Worm (Caenorhabditis elegans) whole organism, L3 larva: ENCODE data around the gene rsf-1.
A peak's percentile ranks its signal among the peaks of the same experiment; 100 is the strongest.

Experiments
- ZK546.5 ChIP-seq: sonication (generic microtip); optimal IDR thresholded peaks from 2 replicates; lab custom pipeline; 2017; ENCODE audit warnings: missing biosample characterization, missing genetic modification characterization
- aly-2 ChIP-seq: fragments of 150-350 bp; optimal IDR thresholded peaks from 2 replicates; lab custom pipeline; 2014; ENCODE audit warnings: missing biosample characterization, missing genetic modification characterization
- ama-1 ChIP-seq: fragments of 150-350 bp; optimal IDR thresholded peaks from 2 replicates; lab custom pipeline; 2018
- ceh-16 ChIP-seq: sonication (generic microtip); optimal IDR thresholded peaks from 2 replicates; lab custom pipeline; 2017; ENCODE audit warnings: missing biosample characterization, missing genetic modification characterization
- ceh-28 ChIP-seq: fragments of 150-350 bp; optimal IDR thresholded peaks from 2 replicates; lab custom pipeline; 2014; ENCODE audit warnings: missing biosample characterization, missing genetic modification reagents, missing genetic modification characterization
- ceh-82 ChIP-seq: fragments of 150-350 bp; optimal IDR thresholded peaks from 2 replicates; lab custom pipeline; 2014; ENCODE audit warnings: missing biosample characterization, missing genetic modification characterization
- ceh-9 ChIP-seq: sonication (generic microtip); optimal IDR thresholded peaks from 2 replicates; lab custom pipeline; 2018; ENCODE audit warnings: missing biosample characterization, missing genetic modification characterization
- daf-12 ChIP-seq: fragments of 150-350 bp; optimal IDR thresholded peaks from 2 replicates; lab custom pipeline; 2014; ENCODE audit warnings: missing biosample characterization, missing genetic modification reagents, missing genetic modification characterization
- elt-1 ChIP-seq: fragments of 150-350 bp; optimal IDR thresholded peaks from 2 replicates; lab custom pipeline; 2014; ENCODE audit warnings: missing biosample characterization, missing genetic modification characterization
- elt-2 ChIP-seq: sonication (generic microtip); optimal IDR thresholded peaks from 2 replicates; lab custom pipeline; 2016; ENCODE audit warnings: missing genetic modification reagents, mild to moderate bottlenecking, missing genetic modification characterization, missing compliant biosample characterization
- elt-3 ChIP-seq, 3 experiments: fragments of 150-350 bp in 1 of 3; sonication (generic microtip) in 2 of 3; optimal IDR thresholded peaks; 2 replicates in 2 of 3; 4 replicates in 1 of 3; lab custom pipeline; 2014 to 2017; ENCODE audit warnings: missing biosample characterization in 3 of 3, missing genetic modification characterization in 3 of 3
- fkh-10 ChIP-seq: sonication (generic microtip); optimal IDR thresholded peaks from 2 replicates; lab custom pipeline; 2017; ENCODE audit warnings: missing biosample characterization, missing genetic modification reagents, missing genetic modification characterization
- hmg-11 ChIP-seq: sonication (generic microtip); optimal IDR thresholded peaks from 2 replicates; lab custom pipeline; 2016; ENCODE audit warnings: missing genetic modification characterization, missing compliant biosample characterization
- lin-39 ChIP-seq: fragments of 150-350 bp; optimal IDR thresholded peaks from 2 replicates; lab custom pipeline; 2018; ENCODE audit warnings: missing biosample characterization, missing genetic modification reagents, missing genetic modification characterization
- lsy-12 ChIP-seq: sonication (generic microtip); optimal IDR thresholded peaks from 2 replicates; lab custom pipeline; 2016; ENCODE audit warnings: mild to moderate bottlenecking, missing genetic modification characterization, missing compliant biosample characterization
- mdl-1 ChIP-seq: fragments of 150-350 bp; optimal IDR thresholded peaks from 2 replicates; lab custom pipeline; 2014; ENCODE audit warnings: missing biosample characterization, missing genetic modification characterization
- mml-1 ChIP-seq: fragments of 150-350 bp; sonication (generic microtip); optimal IDR thresholded peaks from 3 replicates; lab custom pipeline; 2014; ENCODE audit warnings: missing biosample characterization, missing genetic modification characterization
- nfya-1 ChIP-seq: sonication (generic microtip); optimal IDR thresholded peaks from 2 replicates; lab custom pipeline; 2017; ENCODE audit warnings: missing genetic modification characterization, mild to moderate bottlenecking, missing compliant biosample characterization, antibody characterized with exemption, moderate library complexity; ENCODE audit not compliant: insufficient read depth
- nhr-11 ChIP-seq: fragments of 150-350 bp; optimal IDR thresholded peaks from 2 replicates; lab custom pipeline; 2014; ENCODE audit warnings: missing biosample characterization, missing genetic modification characterization
- nhr-23 ChIP-seq: fragments of 150-350 bp; optimal IDR thresholded peaks from 2 replicates; lab custom pipeline; 2014; ENCODE audit warnings: missing biosample characterization, missing genetic modification reagents, missing genetic modification characterization
- nhr-25 ChIP-seq: sonication (generic microtip); optimal IDR thresholded peaks from 2 replicates; lab custom pipeline; 2017; ENCODE audit warnings: missing biosample characterization, missing genetic modification characterization
- nhr-43 ChIP-seq: sonication (generic microtip); optimal IDR thresholded peaks from 2 replicates; lab custom pipeline; 2016; ENCODE audit warnings: mild to moderate bottlenecking, missing genetic modification characterization, missing compliant biosample characterization; ENCODE audit not compliant: poor library complexity, severe bottlenecking
- nhr-67 ChIP-seq: fragments of 150-350 bp; optimal IDR thresholded peaks from 2 replicates; lab custom pipeline; 2014; ENCODE audit warnings: missing biosample characterization, missing genetic modification characterization
- nhr-76 ChIP-seq: fragments of 150-350 bp; sonication (generic microtip); optimal IDR thresholded peaks from 5 replicates; lab custom pipeline; 2014; ENCODE audit warnings: missing biosample characterization, missing genetic modification characterization
- pha-4 ChIP-seq: fragments of 150-350 bp; optimal IDR thresholded peaks from 2 replicates; lab custom pipeline; 2014; ENCODE audit warnings: missing biosample characterization, missing genetic modification reagents, missing genetic modification characterization
- pqm-1 ChIP-seq: fragments of 150-350 bp; optimal IDR thresholded peaks from 2 replicates; lab custom pipeline; 2017; ENCODE audit warnings: missing biosample characterization, missing genetic modification characterization, inconsistent platforms
- snpc-4 ChIP-seq: fragments of 150-350 bp; optimal IDR thresholded peaks from 2 replicates; lab custom pipeline; 2014; ENCODE audit warnings: missing biosample characterization, missing genetic modification characterization
- tbx-2 ChIP-seq: sonication (generic microtip); optimal IDR thresholded peaks from 2 replicates; lab custom pipeline; 2016; ENCODE audit warnings: mild to moderate bottlenecking, missing genetic modification characterization, missing compliant biosample characterization
- unc-39 ChIP-seq: sonication (generic microtip); optimal IDR thresholded peaks from 4 replicates; lab custom pipeline; 2017; ENCODE audit warnings: missing biosample characterization, missing genetic modification characterization
- unc-62 ChIP-seq: fragments of 150-350 bp; sonication (generic microtip); optimal IDR thresholded peaks from 4 replicates; lab custom pipeline; 2014; ENCODE audit warnings: missing biosample characterization, missing genetic modification reagents, missing genetic modification characterization
- zag-1 ChIP-seq: fragments of 150-350 bp; optimal IDR thresholded peaks from 2 replicates; lab custom pipeline; 2014; ENCODE audit warnings: missing biosample characterization, missing genetic modification characterization
- ztf-11 ChIP-seq: fragments of 150-350 bp; optimal IDR thresholded peaks from 2 replicates; lab custom pipeline; 2014; ENCODE audit warnings: missing biosample characterization, missing genetic modification characterization
- ztf-4 ChIP-seq: fragments of 150-350 bp; optimal IDR thresholded peaks from 2 replicates; lab custom pipeline; 2014; ENCODE audit warnings: missing biosample characterization, missing genetic modification characterization

The rsf-1 gene

DNA sequence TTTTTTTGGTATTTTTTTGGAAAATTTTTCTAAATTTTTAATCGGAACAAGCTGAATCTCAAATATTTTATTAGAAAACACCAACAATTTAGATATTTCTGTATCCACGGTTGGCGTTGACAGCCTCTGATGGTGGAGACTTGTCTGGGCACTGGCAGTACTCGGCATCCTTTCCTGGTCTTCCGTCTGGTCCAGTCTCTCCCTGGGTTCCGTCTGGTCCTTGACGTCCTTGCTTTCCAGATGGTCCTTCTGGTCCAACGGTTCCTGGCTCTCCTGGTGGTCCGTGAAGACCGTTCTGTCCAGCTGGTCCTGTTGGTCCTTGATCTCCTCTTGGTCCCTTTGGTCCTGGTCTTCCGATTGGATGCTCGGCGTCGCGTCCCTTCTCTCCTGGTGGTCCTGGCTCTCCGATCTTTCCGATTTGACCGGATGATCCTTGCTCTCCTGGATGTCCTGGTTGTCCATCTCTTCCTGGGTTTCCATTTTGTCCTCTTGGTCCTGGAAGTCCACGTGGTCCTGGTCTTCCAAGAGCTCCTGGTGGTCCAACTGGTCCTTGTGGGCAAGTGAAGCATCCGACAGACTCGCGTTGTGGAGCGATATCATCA lies 30.5 kb downstream of the rsf-1 start:
- TF ChIP-seq ztf-4 (tag; lab: Kevin White, UChicago) (no peak), ama-1 (lab: Kevin White, UChicago) (peak; percentile 28), snpc-4 (tag; lab: Kevin White, UChicago) (no peak), nhr-43 (peak; percentile 23), elt-2 (tag; lab: Kevin White, UChicago) (no peak)

- peak; percentile 4 for TF ChIP-seq nhr-25 (tag; lab: Kevin White, UChicago)
- peak; percentile 52 for TF ChIP-seq nhr-23 (tag; lab: Kevin White, UChicago)
- no peak for TF ChIP-seq ceh-9 (tag; lab: Kevin White, UChicago)
- no peak for TF ChIP-seq aly-2
- no peak for TF ChIP-seq fkh-10 (GFP tag; lab: Kevin White, UChicago)
- TF ChIP-seq elt-3 (tag; optimal IDR thresholded peaks at IDR 0.05; lab: Kevin White, UChicago) = peak in 1 of 3 experiments; percentile 72
- TF ChIP-seq ama-1 (lab: Kevin White, UChicago) = peak; percentile 61
- peak; percentile 43 for TF ChIP-seq nhr-43
These were observed 31.4 kb downstream of the rsf-1 start, which contains the start of gene sqt-1 for ce11 chrII:11337497-11338040. TSS of gene sqt-1 (minus strand) at chrII:11337837.

ce11 chrII:11339507-11339906 lies 33.3 kb downstream of the rsf-1 start, which contains the start of gene rmd-3:
TSS of gene rmd-3 (minus strand) at chrII:11339607.
- no peak for TF ChIP-seq ceh-28 (tag; lab: Kevin White, UChicago)
- TF ChIP-seq mdl-1 = no peak
- TF ChIP-seq unc-62 (GFP tag; lab: Kevin White, UChicago) = no peak
- no peak for TF ChIP-seq nhr-23 (tag; lab: Kevin White, UChicago)
- no peak for TF ChIP-seq pha-4 (tag; lab: Kevin White, UChicago)

DNA sequence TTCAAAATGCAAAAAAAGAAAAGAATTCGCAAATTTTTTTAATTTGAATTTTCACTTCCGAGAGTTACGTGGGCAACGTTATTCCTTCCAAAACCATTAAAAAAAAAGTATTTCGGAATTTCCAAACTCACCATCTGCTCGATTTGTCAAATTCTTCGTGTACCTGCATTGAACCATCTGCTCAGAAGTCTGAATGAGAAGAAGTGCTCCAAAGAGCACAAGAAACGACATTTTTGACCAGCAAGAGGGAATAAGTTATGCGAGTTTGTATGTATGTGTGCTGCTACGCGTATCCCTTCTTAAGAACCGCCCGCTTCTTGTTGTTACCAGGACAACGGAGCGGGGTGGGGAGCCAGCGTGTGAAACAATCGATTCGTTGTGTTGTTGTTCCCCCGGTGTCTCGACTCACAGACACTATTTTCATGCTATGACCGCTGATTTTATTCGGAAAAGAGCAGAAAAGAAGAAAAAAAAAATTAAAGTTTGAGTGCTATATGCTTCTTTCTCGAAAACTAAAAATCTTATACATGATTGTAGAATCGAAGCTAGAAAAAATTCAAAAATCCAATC lies 37.2 kb downstream of the rsf-1 start, which contains the start of gene lgc-20:
Gene lgc-20, minus strand, starts transcription at position 311 of the 570 bp plus-strand sequence.
- no peak for TF ChIP-seq lin-39
- TF ChIP-seq hmg-11 = no peak
- no peak for TF ChIP-seq nhr-23 (tag; lab: Kevin White, UChicago)
- no peak for TF ChIP-seq nhr-11
- no peak for TF ChIP-seq elt-2 (tag; lab: Kevin White, UChicago)
- no peak for TF ChIP-seq lsy-12 (tag; lab: Kevin White, UChicago)
- no peak for TF ChIP-seq nhr-43
- no peak for TF ChIP-seq nhr-76 (tag; lab: Kevin White, UChicago)
- no peak for TF ChIP-seq ceh-82 (tag; lab: Kevin White, UChicago)
- no peak for TF ChIP-seq ztf-11
- no peak for TF ChIP-seq ZK546.5 (tag; lab: Kevin White, UChicago)
- TF ChIP-seq snpc-4 (tag; lab: Kevin White, UChicago) = no peak
- no peak for TF ChIP-seq unc-62 (GFP tag; lab: Kevin White, UChicago)
- TF ChIP-seq mml-1 = no peak
- no peak for TF ChIP-seq ceh-28 (tag; lab: Kevin White, UChicago)
- no peak for TF ChIP-seq nfya-1 (tag; lab: Kevin White, UChicago)
- TF ChIP-seq nhr-25 (tag; lab: Kevin White, UChicago) = no peak
- TF ChIP-seq zag-1 (tag; lab: Kevin White, UChicago) = no peak
- no peak for TF ChIP-seq ceh-16 (tag; lab: Kevin White, UChicago)
- no peak for TF ChIP-seq tbx-2 (tag; lab: Kevin White, UChicago)

- TF ChIP-seq unc-39 (tag; lab: Kevin White, UChicago) (no peak), daf-12 (tag; lab: Kevin White, UChicago) (no peak), pqm-1 (no peak), ceh-82 (tag; lab: Kevin White, UChicago) (no peak), ztf-4 (tag; lab: Kevin White, UChicago) (no peak), nhr-67 (no peak), zag-1 (tag; lab: Kevin White, UChicago) (no peak), elt-1 (tag; lab: Kevin White, UChicago) (no peak)
These were observed 38.4 kb downstream of the rsf-1 start for ce11 chrII:11344554-11344953.
